Fruit fly (Drosophila melanogaster): ENCODE measurements around the gene CG5515.

DNA sequence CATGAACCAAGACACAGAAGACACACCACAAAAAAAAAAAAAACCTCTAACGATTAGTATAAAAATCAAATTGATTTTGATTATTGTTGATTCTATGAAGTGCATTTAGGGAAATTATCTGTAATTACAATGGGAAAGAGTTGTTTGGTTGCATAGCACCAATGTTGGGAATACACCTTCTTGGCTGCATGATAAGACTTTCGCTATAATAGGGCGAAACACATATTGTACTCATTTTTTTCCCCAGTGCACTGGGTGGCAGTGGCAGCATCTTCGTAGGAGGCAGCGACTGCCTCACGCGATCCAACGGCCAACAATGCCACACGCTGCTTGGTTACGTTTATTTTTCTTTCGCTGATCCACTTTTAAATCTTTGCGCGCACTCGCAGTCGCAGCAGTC, 15.3 kb upstream of the CG5515 start:
- TF ChIP-seq cyc (GFP tag; optimal IDR thresholded peaks at IDR 0.05) (peak; percentile 16), Lpt (GFP tag; optimal IDR thresholded peaks at IDR 0.05) (peak; percentile 28), CG3032 (tag; optimal IDR thresholded peaks at IDR 0.05) (peak; percentile 8), Gug (GFP tag; IDR thresholded peaks at IDR 0.05) (no peak), CG9139 (GFP tag; optimal IDR thresholded peaks at IDR 0.05) (no peak)
